Worm (Caenorhabditis elegans): ENCODE data around the gene C30B5.2.

DNA sequence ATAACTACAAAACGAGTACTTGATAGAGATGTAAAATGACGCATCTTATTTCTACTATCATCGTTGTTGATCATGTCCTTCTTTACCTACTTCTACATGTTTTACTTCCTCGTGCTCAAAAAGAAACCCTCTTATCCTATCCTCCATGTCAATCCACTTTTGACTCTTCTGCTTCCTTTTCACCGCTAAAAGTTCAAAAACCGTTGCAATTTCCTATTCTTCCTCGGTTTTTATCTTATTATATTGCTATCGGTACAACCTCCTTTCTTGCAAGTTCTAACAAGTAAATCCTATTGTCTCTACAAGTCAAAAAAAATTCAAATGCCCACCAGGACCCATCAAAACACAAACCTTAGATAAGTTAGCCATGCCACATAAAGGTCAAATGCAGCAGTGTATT is 10.3 kb downstream of the C30B5.2 start:
- TF ChIP-seq hlh-15 (tag; optimal IDR thresholded peaks at IDR 0.05) (no peak), hlh-6 (tag; optimal IDR thresholded peaks at IDR 0.05) (no peak), ama-1 (optimal IDR thresholded peaks at IDR 0.05) (no peak), rnt-1 (tag; optimal IDR thresholded peaks at IDR 0.05) (no peak), ceh-6 (GFP tag; optimal IDR thresholded peaks at IDR 0.05) (no peak), ahr-1 (tag; optimal IDR thresholded peaks at IDR 0.05) (no peak), sdc-2 (tag; optimal IDR thresholded peaks at IDR 0.05) (no peak), elt-2 (tag; optimal IDR thresholded peaks at IDR 0.05) (no peak), pqm-1 (tag; optimal IDR thresholded peaks at IDR 0.05) (no peak), sox-4 (tag; optimal IDR thresholded peaks at IDR 0.05) (no peak), dmd-4 (tag; optimal IDR thresholded peaks at IDR 0.05; ENCODE audit: borderline replicate concordance) (no peak), nhr-11 (tag; optimal IDR thresholded peaks at IDR 0.05) (no peak)
